Worm (Caenorhabditis elegans) whole organism, L1 larva: Measurements from ENCODE around the gene Y43C5B.3.

Experiments
- aha-1 ChIP-seq: fragments of 150-350 bp; optimal IDR thresholded peaks from 2 replicates; lab custom pipeline; 2014; ENCODE audit warnings: missing biosample characterization, missing genetic modification characterization
- ces-1 ChIP-seq: fragments of 150-350 bp; optimal IDR thresholded peaks from 2 replicates; lab custom pipeline; 2014; ENCODE audit warnings: missing biosample characterization, missing genetic modification reagents, missing genetic modification characterization
- snu-23 ChIP-seq: sonication (generic microtip); optimal IDR thresholded peaks from 2 replicates; lab custom pipeline; 2016; ENCODE audit warnings: missing genetic modification characterization, missing compliant biosample characterization

DNA sequence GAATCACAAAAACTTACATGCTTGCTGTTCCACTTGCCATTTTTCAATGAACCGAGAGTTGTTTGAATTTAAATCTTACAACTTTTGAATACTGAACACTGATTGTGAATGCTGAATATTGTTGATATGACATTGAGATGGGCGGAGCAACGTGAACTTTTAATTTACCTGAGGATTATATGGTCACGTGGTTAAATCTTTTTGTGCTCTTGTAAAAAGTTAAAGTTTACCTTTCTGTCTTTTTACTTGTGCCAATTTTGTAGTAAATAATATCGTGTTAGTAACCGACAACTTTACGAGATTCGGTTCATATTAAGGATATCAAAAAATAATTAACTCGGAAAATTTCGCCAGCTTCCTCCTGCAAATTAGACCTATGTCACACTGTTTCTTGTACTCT lies 1.9 kb downstream of the Y43C5B.3 start, which contains the start of gene Y43C5B.2:
- TF ChIP-seq snu-23 (GFP tag; lab: Kevin White, UChicago) (no peak), aha-1 (tag; lab: Kevin White, UChicago) (no peak), ces-1 (GFP tag; lab: Kevin White, UChicago) (no peak)
